Fruit fly (Drosophila melanogaster): Measurements from ENCODE around the gene Srp72.

Srp72 gene

DNA sequence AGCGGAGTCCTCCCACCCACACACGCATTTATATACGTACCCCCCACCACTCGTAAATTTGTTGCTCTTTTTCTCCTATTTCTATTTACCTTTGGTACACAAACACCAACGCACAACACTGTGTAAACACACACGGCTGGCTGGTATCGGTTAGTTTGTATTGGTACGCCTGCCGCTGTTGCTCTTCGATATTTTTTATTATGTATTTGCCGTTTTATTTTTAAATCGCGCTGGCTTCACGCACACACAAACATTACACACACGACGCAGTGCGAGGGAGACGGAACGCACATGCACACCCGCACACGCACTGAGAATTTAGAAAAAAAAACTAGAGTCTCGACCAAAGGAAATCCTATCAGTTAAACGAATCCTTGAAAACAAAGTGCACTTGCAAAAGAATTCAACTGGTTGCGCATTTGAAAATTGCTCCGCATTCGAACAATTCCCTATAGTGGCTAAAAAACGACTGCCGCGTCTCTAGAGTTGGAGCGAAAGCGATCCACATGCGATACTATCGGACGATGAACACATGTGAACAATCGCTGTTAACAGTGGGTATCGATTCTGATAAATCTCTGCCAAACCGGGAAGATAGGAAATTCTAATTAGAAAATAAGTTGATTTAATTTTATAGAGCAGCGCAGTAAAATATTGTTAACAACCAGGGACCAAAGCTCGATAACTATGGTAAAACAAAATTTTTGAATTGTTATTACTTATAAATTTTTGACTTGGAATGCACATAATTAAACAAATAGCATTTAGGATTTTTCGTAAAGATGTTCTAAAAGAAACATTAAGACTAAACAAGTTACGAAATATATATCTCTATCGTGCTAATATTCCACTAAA, 37.7 kb upstream of the Srp72 start (continued):
- no peak for TF ChIP-seq CG7372 (GFP tag; IDR thresholded peaks at IDR 0.05)
- peak; percentile 92 for TF ChIP-seq CG1233 (GFP tag; optimal IDR thresholded peaks at IDR 0.05)
- peak; percentile 63 for TF ChIP-seq disco-r (GFP tag; optimal IDR thresholded peaks at IDR 0.05)
- TF ChIP-seq ci (GFP tag; IDR thresholded peaks at IDR 0.05), result peak; percentile 87
- TF ChIP-seq CG14965 (GFP tag; optimal IDR thresholded peaks at IDR 0.05; ENCODE audit: borderline replicate concordance), result peak; percentile 66
- no peak for TF ChIP-seq aop (GFP tag; IDR thresholded peaks at IDR 0.05)
- TF ChIP-seq Poxn (GFP tag; IDR thresholded peaks at IDR 0.05), result no peak
- peak; percentile 97 for TF ChIP-seq ato (GFP tag; IDR thresholded peaks at IDR 0.05; ENCODE audit: partially characterized antibody)
- peak; percentile 88 for TF ChIP-seq CG10431 (GFP tag; optimal IDR thresholded peaks at IDR 0.05)
- TF ChIP-seq fd96Cb (tag; optimal IDR thresholded peaks at IDR 0.05), result no peak
- TF ChIP-seq Dbx (GFP tag; IDR thresholded peaks at IDR 0.05), result peak; percentile 49; the same call in 2 of the 3 replicates
- TF ChIP-seq CG14860 (GFP tag; IDR thresholded peaks at IDR 0.05; ENCODE audit: partially characterized antibody), result peak; percentile 92
- TF ChIP-seq odd (GFP tag; optimal IDR thresholded peaks at IDR 0.05), result peak; percentile 87
- no peak for TF ChIP-seq Ptx1 (GFP tag; IDR thresholded peaks at IDR 0.05)
- TF ChIP-seq slp2 (GFP tag; optimal IDR thresholded peaks at IDR 0.05), result peak; percentile 50
- TF ChIP-seq Asciz (GFP tag; optimal IDR thresholded peaks at IDR 0.05), result peak; percentile 93
- TF ChIP-seq tx (GFP tag; optimal IDR thresholded peaks at IDR 0.05), result no peak
- peak; percentile 41; the same call in 1 of the 2 replicates for TF ChIP-seq CG11696 (GFP tag; IDR thresholded peaks at IDR 0.05)
- TF ChIP-seq CG11695 (GFP tag; IDR thresholded peaks at IDR 0.05), result peak; percentile 71
- no peak for TF ChIP-seq cato (GFP tag; optimal IDR thresholded peaks at IDR 0.05; ENCODE audit: borderline replicate concordance)
- TF ChIP-seq CG32767 (GFP tag; IDR thresholded peaks at IDR 0.05), result peak; percentile 54; the same call in 1 of the 2 replicates
- TF ChIP-seq CG33557 (GFP tag; optimal IDR thresholded peaks at IDR 0.05), result peak; percentile 94
- peak; percentile 84 for TF ChIP-seq CG12236 (GFP tag; optimal IDR thresholded peaks at IDR 0.05)
- TF ChIP-seq ara (GFP tag; IDR thresholded peaks at IDR 0.05), result peak; percentile 57; the same call in 1 of the 2 replicates
- peak; percentile 23 for TF ChIP-seq CG1647 (GFP tag; optimal IDR thresholded peaks at IDR 0.05)
- peak in 1 of 2 experiments; percentile 88 for TF ChIP-seq tll (GFP tag; optimal IDR thresholded peaks at IDR 0.05)
- no peak for TF ChIP-seq ewg (GFP tag; optimal IDR thresholded peaks at IDR 0.05)
- no peak for TF ChIP-seq phol (tag; optimal IDR thresholded peaks at IDR 0.05)
- no peak for TF ChIP-seq Rx (GFP tag; IDR thresholded peaks at IDR 0.05)
- TF ChIP-seq CG12071 (GFP tag; optimal IDR thresholded peaks at IDR 0.05), result peak; percentile 96
- peak; percentile 51 for TF ChIP-seq CG8359 (GFP tag; optimal IDR thresholded peaks at IDR 0.05; ENCODE audit: borderline replicate concordance)
- peak; percentile 90 for TF ChIP-seq CG4328 (GFP tag; optimal IDR thresholded peaks at IDR 0.05)
- TF ChIP-seq CG9932 (GFP tag; IDR thresholded peaks at IDR 0.05), result peak; percentile 55
- TF ChIP-seq wor (GFP tag; IDR thresholded peaks at IDR 0.05), result no peak
- peak; percentile 83 for TF ChIP-seq sqz (GFP tag; optimal IDR thresholded peaks at IDR 0.05)
- TF ChIP-seq CG14710 (tag; optimal IDR thresholded peaks at IDR 0.05), result peak; percentile 28
- peak; percentile 84 for TF ChIP-seq Xrp1 (GFP tag; IDR thresholded peaks at IDR 0.05)
- TF ChIP-seq luna (GFP tag; optimal IDR thresholded peaks at IDR 0.05), result no peak
- TF ChIP-seq ham (GFP tag; IDR thresholded peaks at IDR 0.05), result no peak
- no peak; the same call in 2 of the 3 replicates for TF ChIP-seq tgo (GFP tag; IDR thresholded peaks at IDR 0.05)
- TF ChIP-seq H2.0 (GFP tag; IDR thresholded peaks at IDR 0.05), result no peak
- TF ChIP-seq pfk (GFP tag; optimal IDR thresholded peaks at IDR 0.05), result peak; percentile 76
- peak; percentile 84 for TF ChIP-seq CG12769 (tag; optimal IDR thresholded peaks at IDR 0.05)
- TF ChIP-seq cwo (GFP tag; optimal IDR thresholded peaks at IDR 0.05), result peak; percentile 68
- no peak for TF ChIP-seq jing (GFP tag; optimal IDR thresholded peaks at IDR 0.05)
- peak; percentile 51 for TF ChIP-seq Fer2 (tag; optimal IDR thresholded peaks at IDR 0.05)
- peak; percentile 28 for TF ChIP-seq CG13123 (GFP tag; optimal IDR thresholded peaks at IDR 0.05)
- peak; percentile 57 for TF ChIP-seq Mes4 (GFP tag; optimal IDR thresholded peaks at IDR 0.05)
